Worm (Caenorhabditis elegans) whole organism, L1 larva: ENCODE measurements around the gene T23F2.5.

Experiments
- C04F5.9 ChIP-seq: sonication (generic microtip); optimal IDR thresholded peaks from 2 replicates; lab custom pipeline; 2016; ENCODE audit warnings: missing genetic modification characterization, missing compliant biosample characterization
- C16A3.4 ChIP-seq: fragments of 150-350 bp; optimal IDR thresholded peaks from 2 replicates; lab custom pipeline; 2014; ENCODE audit warnings: missing biosample characterization, missing genetic modification characterization
- C34B4.2 ChIP-seq: sonication (generic microtip); optimal IDR thresholded peaks from 2 replicates; lab custom pipeline; 2017; ENCODE audit warnings: mild to moderate bottlenecking, missing genetic modification characterization, missing compliant biosample characterization
- Y116A8C.19 ChIP-seq: sonication (generic microtip); optimal IDR thresholded peaks from 2 replicates; lab custom pipeline; 2016; ENCODE audit warnings: missing compliant biosample characterization, missing genetic modification characterization, borderline replicate concordance
- aha-1 ChIP-seq: fragments of 150-350 bp; optimal IDR thresholded peaks from 2 replicates; lab custom pipeline; 2014; ENCODE audit warnings: missing biosample characterization, missing genetic modification characterization
- alr-1 ChIP-seq: fragments of 200-800 bp; sonication (Bioruptor generic); optimal IDR thresholded peaks from 2 replicates; lab custom pipeline; 2018; ENCODE audit warnings: borderline replicate concordance, mild to moderate bottlenecking, missing genetic modification characterization, missing compliant biosample characterization
- aly-2 ChIP-seq: fragments of 150-350 bp; optimal IDR thresholded peaks from 2 replicates; lab custom pipeline; 2014; ENCODE audit warnings: missing biosample characterization, missing genetic modification characterization
- ceh-82 ChIP-seq, 3 experiments: fragments of 150-350 bp in 1 of 3; sonication (generic microtip) in 2 of 3; optimal IDR thresholded peaks; 2 replicates each; lab custom pipeline; 2014 to 2017; ENCODE audit warnings: missing biosample characterization in 3 of 3, missing genetic modification characterization in 3 of 3
- ceh-90 ChIP-seq: sonication (generic microtip); optimal IDR thresholded peaks from 2 replicates; lab custom pipeline; 2016; ENCODE audit warnings: missing genetic modification characterization, missing compliant biosample characterization
- ces-1 ChIP-seq: fragments of 150-350 bp; optimal IDR thresholded peaks from 2 replicates; lab custom pipeline; 2014; ENCODE audit warnings: missing biosample characterization, missing genetic modification reagents, missing genetic modification characterization
- dpl-1 ChIP-seq, 3 experiments: fragments of 150-350 bp in 2 of 3; sonication (generic microtip) in 1 of 3; optimal IDR thresholded peaks; 2 replicates each; lab custom pipeline; 2014 to 2017; ENCODE audit warnings: missing biosample characterization in 3 of 3, missing genetic modification characterization in 3 of 3, missing genetic modification reagents in 3 of 3
- dsc-1 ChIP-seq: sonication (generic microtip); optimal IDR thresholded peaks from 2 replicates; lab custom pipeline; 2016; ENCODE audit warnings: mild to moderate bottlenecking, missing genetic modification characterization, missing compliant biosample characterization
- efl-3 ChIP-seq: fragments of 200-800 bp; sonication (Bioruptor generic); optimal IDR thresholded peaks from 2 replicates; lab custom pipeline; 2018; ENCODE audit warnings: mild to moderate bottlenecking, missing genetic modification characterization, missing compliant biosample characterization
- egl-27 ChIP-seq, 2 experiments: fragments of 150-350 bp in 1 of 2; sonication (generic microtip); optimal IDR thresholded peaks; 3 replicates each; lab custom pipeline; 2017 to 2018; ENCODE audit warnings: missing biosample characterization in 2 of 2, missing genetic modification characterization in 2 of 2, missing genetic modification reagents in 2 of 2
- elt-2 ChIP-seq: sonication (generic microtip); optimal IDR thresholded peaks from 2 replicates; lab custom pipeline; 2016; ENCODE audit warnings: missing genetic modification characterization, mild to moderate bottlenecking, inconsistent platforms, missing compliant biosample characterization, missing genetic modification reagents
- elt-3 ChIP-seq, 6 experiments: fragments of 150-350 bp in 1 of 6; sonication (generic microtip); optimal IDR thresholded peaks; 2 replicates each; lab custom pipeline; 2017 to 2018; ENCODE audit warnings: missing biosample characterization in 6 of 6, missing genetic modification characterization in 6 of 6, inconsistent platforms in 1 of 6
- ets-5 ChIP-seq: fragments of 200-800 bp; sonication (Bioruptor generic); IDR thresholded peaks from 2 replicates; pipeline ENCODE4 v1.3.6; 2022; ENCODE audit warnings: missing genetic modification characterization, missing compliant biosample characterization
- fkh-10 ChIP-seq: sonication (generic microtip); optimal IDR thresholded peaks from 2 replicates; lab custom pipeline; 2017; ENCODE audit warnings: missing biosample characterization, missing genetic modification reagents, missing genetic modification characterization
- fkh-4 ChIP-seq: sonication (generic microtip); optimal IDR thresholded peaks from 2 replicates; lab custom pipeline; 2016; ENCODE audit warnings: missing compliant biosample characterization, missing genetic modification characterization, borderline replicate concordance
- fos-1 ChIP-seq: fragments of 150-350 bp; optimal IDR thresholded peaks from 2 replicates; lab custom pipeline; 2014; ENCODE audit warnings: missing biosample characterization, missing genetic modification characterization
- hlh-17 ChIP-seq: fragments of 200-800 bp; sonication (Bioruptor generic); optimal IDR thresholded peaks from 2 replicates; lab custom pipeline; 2018; ENCODE audit warnings: missing genetic modification characterization, mild to moderate bottlenecking, missing compliant biosample characterization, moderate library complexity, borderline replicate concordance
- irx-1 ChIP-seq: sonication (generic microtip); optimal IDR thresholded peaks from 2 replicates; lab custom pipeline; 2016; ENCODE audit warnings: missing genetic modification characterization, missing compliant biosample characterization
- lin-15B ChIP-seq: fragments of 150-350 bp; sonication (generic microtip); optimal IDR thresholded peaks from 3 replicates; lab custom pipeline; 2014; ENCODE audit warnings: missing biosample characterization, missing genetic modification characterization
- lin-39 ChIP-seq: fragments of 150-350 bp; optimal IDR thresholded peaks from 2 replicates; lab custom pipeline; 2014; ENCODE audit warnings: missing biosample characterization, missing genetic modification reagents, missing genetic modification characterization
- lir-3 ChIP-seq: sonication (generic microtip); optimal IDR thresholded peaks from 2 replicates; lab custom pipeline; 2016; ENCODE audit warnings: mild to moderate bottlenecking, missing genetic modification characterization, moderate library complexity, missing compliant biosample characterization; ENCODE audit not compliant: poor library complexity
- lsy-2 ChIP-seq, 2 experiments: fragments of 150-350 bp; optimal IDR thresholded peaks; 2 replicates each; lab custom pipeline; 2014; ENCODE audit warnings: missing biosample characterization in 2 of 2, missing genetic modification characterization in 2 of 2
- mab-9 ChIP-seq: fragments of 200-800 bp; sonication (Bioruptor generic); IDR thresholded peaks from 2 replicates; pipeline ENCODE4 v1.3.6; 2022; ENCODE audit warnings: missing genetic modification reagents, missing genetic modification characterization, missing compliant biosample characterization
- mdl-1 ChIP-seq, 2 experiments: fragments of 150-350 bp; optimal IDR thresholded peaks; 2 replicates each; lab custom pipeline; 2014 to 2017; ENCODE audit warnings: missing biosample characterization in 2 of 2, missing genetic modification characterization in 2 of 2, inconsistent platforms in 1 of 2
- mef-2 ChIP-seq: fragments of 150-350 bp; optimal IDR thresholded peaks from 2 replicates; lab custom pipeline; 2014; ENCODE audit warnings: missing biosample characterization, missing genetic modification characterization
- nhr-19 ChIP-seq: fragments of 200-800 bp; sonication (Bioruptor generic); conservative IDR thresholded peaks from 2 replicates; pipeline ENCODE4 v1.3.6; 2022; ENCODE audit warnings: missing genetic modification characterization, missing compliant biosample characterization
- nhr-20 ChIP-seq: sonication (generic microtip); optimal IDR thresholded peaks from 2 replicates; lab custom pipeline; 2016; ENCODE audit warnings: mild to moderate bottlenecking, missing genetic modification characterization, missing compliant biosample characterization
- nhr-237 ChIP-seq: fragments of 150-350 bp; optimal IDR thresholded peaks from 2 replicates; lab custom pipeline; 2014; ENCODE audit warnings: missing biosample characterization, missing genetic modification characterization
- nhr-47 ChIP-seq: sonication (generic microtip); optimal IDR thresholded peaks from 2 replicates; lab custom pipeline; 2016; ENCODE audit warnings: mild to moderate bottlenecking, missing genetic modification characterization, moderate library complexity, missing compliant biosample characterization
- nhr-77 ChIP-seq: fragments of 150-350 bp; optimal IDR thresholded peaks from 2 replicates; lab custom pipeline; 2014; ENCODE audit warnings: missing biosample characterization, missing genetic modification characterization
- nhr-85 ChIP-seq: sonication (generic microtip); peaks from one replicate; lab custom pipeline; 2016; ENCODE audit warnings: missing genetic modification characterization, inconsistent platforms, missing compliant biosample characterization
- nhr-90 ChIP-seq: sonication (generic microtip); optimal IDR thresholded peaks from 2 replicates; lab custom pipeline; 2016; ENCODE audit warnings: mild to moderate bottlenecking, missing genetic modification characterization, missing compliant biosample characterization; ENCODE audit not compliant: poor library complexity
- pag-3 ChIP-seq: sonication (generic microtip); optimal IDR thresholded peaks from 2 replicates; lab custom pipeline; 2017; ENCODE audit warnings: missing genetic modification characterization, mild to moderate bottlenecking, missing compliant biosample characterization, antibody characterized with exemption, borderline replicate concordance; ENCODE audit not compliant: insufficient read depth
- pax-3 ChIP-seq: fragments of 200-800 bp; sonication (Bioruptor generic); optimal IDR thresholded peaks from 2 replicates; lab custom pipeline; 2018; ENCODE audit warnings: mild to moderate bottlenecking, missing genetic modification characterization, moderate library complexity, missing compliant biosample characterization
- pqm-1 ChIP-seq: sonication (generic microtip); optimal IDR thresholded peaks from 3 replicates; lab custom pipeline; 2017; ENCODE audit warnings: missing biosample characterization, missing genetic modification characterization
- rnt-1 ChIP-seq: sonication (generic microtip); optimal IDR thresholded peaks from 2 replicates; lab custom pipeline; 2016; ENCODE audit warnings: mild to moderate bottlenecking, missing genetic modification characterization, moderate library complexity, missing compliant biosample characterization
- skn-1 ChIP-seq: fragments of 150-350 bp; optimal IDR thresholded peaks from 2 replicates; lab custom pipeline; 2014; ENCODE audit warnings: missing biosample characterization, missing genetic modification characterization
- snpc-4 ChIP-seq: fragments of 150-350 bp; optimal IDR thresholded peaks from 2 replicates; lab custom pipeline; 2014; ENCODE audit warnings: missing biosample characterization, missing genetic modification characterization
- sox-4 ChIP-seq: sonication (generic microtip); optimal IDR thresholded peaks from 2 replicates; lab custom pipeline; 2016; ENCODE audit warnings: missing genetic modification characterization, missing compliant biosample characterization
- sptf-1 ChIP-seq: fragments of 150-350 bp; optimal IDR thresholded peaks from 2 replicates; lab custom pipeline; 2014; ENCODE audit warnings: missing biosample characterization, missing genetic modification characterization
- sup-37 ChIP-seq: fragments of 200-800 bp; sonication (Bioruptor generic); optimal IDR thresholded peaks from 2 replicates; lab custom pipeline; 2018; ENCODE audit warnings: mild to moderate bottlenecking, missing genetic modification characterization, missing compliant biosample characterization
- tbx-2 ChIP-seq: sonication (generic microtip); optimal IDR thresholded peaks from 2 replicates; lab custom pipeline; 2016; ENCODE audit warnings: missing genetic modification characterization, missing compliant biosample characterization
- tlp-1 ChIP-seq: fragments of 150-350 bp; optimal IDR thresholded peaks from 2 replicates; lab custom pipeline; 2014; ENCODE audit warnings: missing biosample characterization, missing genetic modification characterization
- unc-86 ChIP-seq: sonication (generic microtip); optimal IDR thresholded peaks from 2 replicates; lab custom pipeline; 2016; ENCODE audit warnings: missing genetic modification characterization, missing compliant biosample characterization
- unc-98 ChIP-seq: fragments of 200-800 bp; sonication (Bioruptor generic); IDR thresholded peaks from 2 replicates; pipeline ENCODE4 v1.3.6; 2022; ENCODE audit warnings: missing genetic modification characterization, missing compliant biosample characterization
- zag-1 ChIP-seq: fragments of 150-350 bp; optimal IDR thresholded peaks from 2 replicates; lab custom pipeline; 2014; ENCODE audit warnings: missing biosample characterization, missing genetic modification characterization
- ztf-11 ChIP-seq, 2 experiments: sonication (generic microtip); optimal IDR thresholded peaks; 2 replicates each; lab custom pipeline; 2016 to 2017; ENCODE audit warnings: missing genetic modification characterization in 2 of 2, missing biosample characterization in 1 of 2, missing compliant biosample characterization in 1 of 2
- ztf-4 ChIP-seq: fragments of 150-350 bp; optimal IDR thresholded peaks from 2 replicates; lab custom pipeline; 2014; ENCODE audit warnings: missing biosample characterization, missing genetic modification characterization

The T23F2.5 gene

ce11 chrX:5475164-5475576 is 41.8 kb downstream of the T23F2.5 start:
- TF ChIP-seq dsc-1 (tag; lab: Kevin White, UChicago) (no peak), snpc-4 (tag; lab: Kevin White, UChicago) (no peak), aly-2 (tag; lab: Kevin White, UChicago) (no peak), lin-39 (tag; lab: Kevin White, UChicago) (no peak), efl-3 (GFP tag; lab: Kevin White, UChicago) (no peak), ztf-4 (tag; lab: Kevin White, UChicago) (peak; percentile 48), fkh-10 (GFP tag; lab: Kevin White, UChicago) (no peak), nhr-237 (tag; lab: Kevin White, UChicago) (no peak), zag-1 (tag; lab: Kevin White, UChicago) (no peak), nhr-77 (tag; lab: Kevin White, UChicago) (peak; percentile 85), alr-1 (tag; lab: Kevin White, UChicago) (no peak), dpl-1 (GFP tag; optimal IDR thresholded peaks at IDR 0.05; lab: Kevin White, UChicago) (peak in 1 of 3 experiments; percentile 15), nhr-19 (GFP tag; lab: Robert Waterston, UW) (peak; percentile 65), ceh-82 (tag; optimal IDR thresholded peaks at IDR 0.05; lab: Kevin White, UChicago) (peak in 1 of 3 experiments; percentile 45), tbx-2 (peak; percentile 72), C34B4.2 (tag; lab: Kevin White, UChicago) (no peak), sptf-1 (no peak), C04F5.9 (tag; lab: Kevin White, UChicago) (no peak), C16A3.4 (peak; percentile 65), mdl-1 (tag; optimal IDR thresholded peaks at IDR 0.05; lab: Kevin White, UChicago) (peak in 1 of 2 experiments; percentile 82), hlh-17 (GFP tag; lab: Kevin White, UChicago) (no peak), rnt-1 (tag; lab: Kevin White, UChicago) (peak; percentile 72), sup-37 (GFP tag; lab: Kevin White, UChicago) (no peak), pqm-1 (no peak), Y116A8C.19 (no peak), fkh-4 (tag; lab: Kevin White, UChicago) (no peak), nhr-90 (tag; lab: Kevin White, UChicago) (peak; percentile 64), egl-27 (tag; optimal IDR thresholded peaks at IDR 0.05; lab: Kevin White, UChicago) (peak in 1 of 2 experiments; percentile 84), unc-86 (tag; lab: Kevin White, UChicago) (no peak), lin-15B (tag; lab: Kevin White, UChicago) (no peak), aha-1 (tag; lab: Kevin White, UChicago) (no peak), fos-1 (tag; lab: Kevin White, UChicago) (no peak), lsy-2 (tag; optimal IDR thresholded peaks at IDR 0.05; lab: Kevin White, UChicago) (peak; percentile 35 to 72), mab-9 (0 out of 2 replicates have a peak, but pooled peaks have one; percentile 11), elt-3 (tag; optimal IDR thresholded peaks at IDR 0.05; lab: Kevin White, UChicago) (peak in 5 of 6 experiments; percentile 18 to 67 (median 52)), ets-5 (GFP tag; lab: Robert Waterston, UW) (no peak), pax-3 (tag; lab: Kevin White, UChicago) (no peak), pag-3 (tag; lab: Kevin White, UChicago) (no peak), nhr-85 (tag; lab: Kevin White, UChicago) (peak; percentile 94), elt-2 (tag; lab: Kevin White, UChicago) (no peak), sox-4 (tag; lab: Kevin White, UChicago) (no peak), mef-2 (tag; lab: Kevin White, UChicago) (no peak), skn-1 (tag; lab: Kevin White, UChicago) (peak; percentile 69), tlp-1 (tag; lab: Kevin White, UChicago) (no peak), ceh-90 (tag; lab: Kevin White, UChicago) (no peak), unc-98 (no peak), ces-1 (GFP tag; lab: Kevin White, UChicago) (no peak), lir-3 (tag; lab: Kevin White, UChicago) (no peak), ztf-11 (tag; optimal IDR thresholded peaks at IDR 0.05; lab: Kevin White, UChicago) (no peak), nhr-20 (peak; percentile 84), irx-1 (tag; lab: Kevin White, UChicago) (peak; percentile 31), nhr-47 (tag; lab: Kevin White, UChicago) (peak; percentile 50)
